Worm (Caenorhabditis elegans) whole organism, L1 larva: ENCODE results near the gene Y53G8B.2.

Experiments used
- C04F5.9 ChIP-seq: sonication (generic microtip); optimal IDR thresholded peaks from 2 replicates; lab custom pipeline; 2016; ENCODE audit warnings: missing genetic modification characterization, missing compliant biosample characterization
- aly-2 ChIP-seq: fragments of 150-350 bp; optimal IDR thresholded peaks from 2 replicates; lab custom pipeline; 2014; ENCODE audit warnings: missing biosample characterization, missing genetic modification characterization
- efl-1 ChIP-seq, 4 experiments: fragments of 150-350 bp; optimal IDR thresholded peaks in 3 of 4; peaks in 1 of 4; 1 replicate in 1 of 4; 2 replicates in 3 of 4; lab custom pipeline; 2014; ENCODE audit warnings: missing biosample characterization in 2 of 4, missing genetic modification characterization in 2 of 4, missing genetic modification reagents in 2 of 4
- egl-27 ChIP-seq, 2 experiments: fragments of 150-350 bp in 1 of 2; sonication (generic microtip); optimal IDR thresholded peaks; 3 replicates each; lab custom pipeline; 2017 to 2018; ENCODE audit warnings: missing biosample characterization in 2 of 2, missing genetic modification characterization in 2 of 2, missing genetic modification reagents in 2 of 2
- grh-1 ChIP-seq: fragments of 200-800 bp; sonication (Bioruptor generic); IDR thresholded peaks from 2 replicates; pipeline ENCODE4 v1.3.6; 2022; ENCODE audit warnings: missing genetic modification reagents, missing genetic modification characterization, missing compliant biosample characterization
- lin-15B ChIP-seq: fragments of 150-350 bp; sonication (generic microtip); optimal IDR thresholded peaks from 3 replicates; lab custom pipeline; 2014; ENCODE audit warnings: missing biosample characterization, missing genetic modification characterization
- nhr-11 ChIP-seq: fragments of 150-350 bp; optimal IDR thresholded peaks from 2 replicates; lab custom pipeline; 2014; ENCODE audit warnings: missing biosample characterization, missing genetic modification characterization
- nhr-77 ChIP-seq: fragments of 150-350 bp; optimal IDR thresholded peaks from 2 replicates; lab custom pipeline; 2014; ENCODE audit warnings: missing biosample characterization, missing genetic modification characterization
- pqm-1 ChIP-seq: sonication (generic microtip); optimal IDR thresholded peaks from 3 replicates; lab custom pipeline; 2017; ENCODE audit warnings: missing biosample characterization, missing genetic modification characterization
- rnt-1 ChIP-seq: sonication (generic microtip); optimal IDR thresholded peaks from 2 replicates; lab custom pipeline; 2016; ENCODE audit warnings: mild to moderate bottlenecking, missing genetic modification characterization, moderate library complexity, missing compliant biosample characterization
- skn-1 ChIP-seq: fragments of 150-350 bp; optimal IDR thresholded peaks from 2 replicates; lab custom pipeline; 2014; ENCODE audit warnings: missing biosample characterization, missing genetic modification characterization
- swsn-7 ChIP-seq: sonication (generic microtip); optimal IDR thresholded peaks from 2 replicates; lab custom pipeline; 2016; ENCODE audit warnings: missing genetic modification characterization, missing compliant biosample characterization

- no peak for TF ChIP-seq egl-27 (tag; optimal IDR thresholded peaks at IDR 0.05; lab: Kevin White, UChicago)
- no peak for TF ChIP-seq nhr-11
- TF ChIP-seq swsn-7 (tag; lab: Kevin White, UChicago), result no peak
- peak; percentile 45 to 88 for TF ChIP-seq efl-1 (optimal IDR thresholded peaks at IDR 0.05; lab: Kevin White, UChicago)
- TF ChIP-seq efl-1 (GFP tag; optimal IDR thresholded peaks at IDR 0.05 in 1 of 2; lab: Kevin White, UChicago), result peak; percentile 91 to 99
- no peak for TF ChIP-seq pqm-1 (tag; lab: Kevin White, UChicago)
- no peak for TF ChIP-seq lin-15B (tag; lab: Kevin White, UChicago)
- TF ChIP-seq C04F5.9 (tag; lab: Kevin White, UChicago), result no peak
- no peak for TF ChIP-seq aly-2
- TF ChIP-seq skn-1 (tag; lab: Kevin White, UChicago), result peak; percentile 28
- TF ChIP-seq grh-1, result no peak
- TF ChIP-seq rnt-1 (tag; lab: Kevin White, UChicago), result no peak
- no peak for TF ChIP-seq nhr-77 (tag; lab: Kevin White, UChicago)
Measured at ce11 chrIII:3070026-3070573, 33.7 kb downstream of the Y53G8B.2 start, which contains the start of gene H06I04.3.
